Fruit fly (Drosophila melanogaster): ENCODE data around the gene Sox21a.

Sox21a gene

DNA sequence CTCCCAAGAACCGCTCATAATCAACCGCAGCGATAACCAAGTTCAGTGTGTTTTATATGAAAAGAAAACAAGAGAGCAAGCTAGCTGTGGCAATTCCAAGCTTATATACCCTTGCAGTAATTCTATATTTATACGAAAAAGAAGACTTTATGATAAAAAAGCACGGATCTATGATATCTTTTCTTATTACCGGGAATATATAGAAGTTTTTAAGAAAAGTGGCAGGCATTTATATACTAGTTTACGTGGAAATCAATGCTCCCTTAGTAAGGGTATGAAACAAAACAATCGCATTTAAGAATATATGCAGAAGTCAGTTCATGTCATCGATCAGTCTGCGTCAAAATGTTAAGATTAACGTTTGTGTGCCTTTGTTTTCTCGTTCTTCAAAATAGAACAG lies 24.6 kb downstream of the Sox21a start, which contains the start of gene CG8100 (continued):
- TF ChIP-seq Hr38 (GFP tag; optimal IDR thresholded peaks at IDR 0.05), result no peak
- peak; percentile 24 for TF ChIP-seq fd59A (GFP tag; optimal IDR thresholded peaks at IDR 0.05)
- peak; percentile 99 for TF ChIP-seq svp (GFP tag)
- peak; percentile 67 for TF ChIP-seq Sox14 (GFP tag; optimal IDR thresholded peaks at IDR 0.05)
- TF ChIP-seq CG8632 (GFP tag; optimal IDR thresholded peaks at IDR 0.05), result peak; percentile 37
- peak; percentile 70 for TF ChIP-seq CG10669 (GFP tag; optimal IDR thresholded peaks at IDR 0.05)
- peak; percentile 88 for TF ChIP-seq Eip78C (GFP tag)
- peak; percentile 78 for TF ChIP-seq cyc (GFP tag; optimal IDR thresholded peaks at IDR 0.05)

DNA sequence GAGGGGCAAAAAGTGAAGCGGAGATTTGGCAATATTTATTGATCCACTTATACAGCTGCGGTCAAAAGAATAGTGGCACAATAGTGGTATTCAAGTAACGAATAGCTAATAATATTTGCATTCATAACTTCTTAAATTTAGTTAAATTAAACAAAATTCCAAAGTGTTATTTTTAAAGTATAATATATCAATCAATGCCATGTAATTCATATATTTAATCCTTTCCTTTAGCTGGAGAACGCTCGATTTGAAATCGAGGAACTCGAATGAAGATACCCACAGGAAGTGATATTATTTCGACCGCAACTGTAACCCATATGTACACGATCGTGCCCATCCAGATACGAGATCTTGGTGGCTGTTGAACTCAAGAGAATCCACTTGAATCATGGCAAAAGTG lies 28.7 kb downstream of the Sox21a start:
- TF ChIP-seq fd59A (GFP tag; optimal IDR thresholded peaks at IDR 0.05) (no peak), Lpt (GFP tag; optimal IDR thresholded peaks at IDR 0.05) (no peak), CG9139 (GFP tag; optimal IDR thresholded peaks at IDR 0.05) (no peak), Blimp-1 (GFP tag; optimal IDR thresholded peaks at IDR 0.05) (no peak), CG31627 (GFP tag; optimal IDR thresholded peaks at IDR 0.05) (no peak), Hr38 (GFP tag; optimal IDR thresholded peaks at IDR 0.05) (no peak), CG10631 (GFP tag; optimal IDR thresholded peaks at IDR 0.05) (no peak), CG6276 (GFP tag; optimal IDR thresholded peaks at IDR 0.05) (no peak), CG3032 (tag; optimal IDR thresholded peaks at IDR 0.05) (no peak), spab (GFP tag; optimal IDR thresholded peaks at IDR 0.05) (no peak), eg (GFP tag; IDR thresholded peaks at IDR 0.05) (no peak), Eip93F (GFP tag; optimal IDR thresholded peaks at IDR 0.05) (no peak), acj6 (GFP tag; optimal IDR thresholded peaks at IDR 0.05) (peak; percentile 0), CG3919 (GFP tag; optimal IDR thresholded peaks at IDR 0.05) (no peak), CG4318 (GFP tag; optimal IDR thresholded peaks at IDR 0.05) (no peak), Met (GFP tag; optimal IDR thresholded peaks at IDR 0.05) (peak; percentile 11), Ets96B (tag; optimal IDR thresholded peaks at IDR 0.05) (no peak), CG8119 (GFP tag; IDR thresholded peaks at IDR 0.05) (no peak), topi (GFP tag; optimal IDR thresholded peaks at IDR 0.05) (no peak), salr (GFP tag; optimal IDR thresholded peaks at IDR 0.05) (no peak), Smox (GFP tag; optimal IDR thresholded peaks at IDR 0.05) (no peak), fd85E (GFP tag; optimal IDR thresholded peaks at IDR 0.05) (no peak), Sox15 (GFP tag; optimal IDR thresholded peaks at IDR 0.05) (no peak), vri (GFP tag; optimal IDR thresholded peaks at IDR 0.05) (no peak), CG11294 (GFP tag; IDR thresholded peaks at IDR 0.05) (no peak), CG10669 (GFP tag; optimal IDR thresholded peaks at IDR 0.05) (no peak), CG16779 (tag; optimal IDR thresholded peaks at IDR 0.05) (no peak), CG11762 (GFP tag; optimal IDR thresholded peaks at IDR 0.05; ENCODE audit: insufficient read depth) (no peak), fkh (GFP tag; optimal IDR thresholded peaks at IDR 0.05) (no peak), Hr4 (GFP tag; optimal IDR thresholded peaks at IDR 0.05) (no peak), CG6808 (GFP tag; optimal IDR thresholded peaks at IDR 0.05) (no peak), dac (GFP tag; optimal IDR thresholded peaks at IDR 0.05) (no peak), Gug (GFP tag; IDR thresholded peaks at IDR 0.05) (no peak), CG1621 (tag; optimal IDR thresholded peaks at IDR 0.05) (no peak), Sox14 (GFP tag; optimal IDR thresholded peaks at IDR 0.05) (no peak), CG6792 (GFP tag; optimal IDR thresholded peaks at IDR 0.05) (no peak), CG8319 (GFP tag; optimal IDR thresholded peaks at IDR 0.05) (no peak), svp (GFP tag) (peak; percentile 81), CG6163 (GFP tag; IDR thresholded peaks at IDR 0.05) (no peak), pdm3 (GFP tag; optimal IDR thresholded peaks at IDR 0.05) (no peak), CG11902 (GFP tag; optimal IDR thresholded peaks at IDR 0.05) (no peak), Sox102F (GFP tag; optimal IDR thresholded peaks at IDR 0.05) (no peak), Hr39 (GFP tag; optimal IDR thresholded peaks at IDR 0.05) (no peak), CG7368 (GFP tag; optimal IDR thresholded peaks at IDR 0.05) (no peak), esn (GFP tag; optimal IDR thresholded peaks at IDR 0.05) (peak; percentile 38), lz (GFP tag; optimal IDR thresholded peaks at IDR 0.05) (peak; percentile 14), net (GFP tag; optimal IDR thresholded peaks at IDR 0.05) (no peak), Eip78C (GFP tag) (peak; percentile 71), Eip75B (GFP tag; optimal IDR thresholded peaks at IDR 0.05) (no peak)
